Fruit fly (Drosophila melanogaster) whole organism, embryonic: ENCODE measurements around the gene CG31139.

ENCODE experiments used
- Bdp1 ChIP-seq: fragments of 200-800 bp; sonication (Bioruptor generic); optimal IDR thresholded peaks from 3 replicates; lab custom pipeline; 2016; ENCODE audit warnings: missing biosample characterization, missing genetic modification characterization
- Bgb ChIP-seq: fragments of 200-800 bp; sonication (Bioruptor generic); IDR thresholded peaks from 2 replicates; pipeline ENCODE4 v1.3.6; 2022; ENCODE audit warnings: missing biosample characterization, missing genetic modification characterization; ENCODE audit not compliant: partially characterized antibody
- CG12104 ChIP-seq: fragments of 200-800 bp; sonication (Bioruptor generic); optimal IDR thresholded peaks from 3 replicates; lab custom pipeline; 2016; ENCODE audit warnings: missing biosample characterization, missing genetic modification characterization
- CG15514 ChIP-seq: fragments of 200-800 bp; sonication (Bioruptor generic); optimal IDR thresholded peaks from 3 replicates; lab custom pipeline; 2017; ENCODE audit warnings: missing biosample characterization, missing genetic modification characterization, mild to moderate bottlenecking, moderate library complexity, missing genetic modification reagents
- CG17186 ChIP-seq: fragments of 200-800 bp; sonication (Bioruptor generic); optimal IDR thresholded peaks from 3 replicates; lab custom pipeline; 2017; ENCODE audit warnings: missing biosample characterization, missing genetic modification reagents, missing genetic modification characterization
- CG1792 ChIP-seq: fragments of 200-800 bp; sonication (Bioruptor generic); optimal IDR thresholded peaks from 2 replicates; lab custom pipeline; 2016; ENCODE audit warnings: missing biosample characterization, missing genetic modification characterization
- CG18262 ChIP-seq: fragments of 200-800 bp; optimal IDR thresholded peaks from 3 replicates; lab custom pipeline; 2019; ENCODE audit warnings: missing biosample characterization, mild to moderate bottlenecking, missing genetic modification characterization, moderate library complexity
- CG30403 ChIP-seq: fragments of 200-800 bp; sonication (Bioruptor generic); optimal IDR thresholded peaks from 3 replicates; lab custom pipeline; 2016; ENCODE audit warnings: missing biosample characterization, missing genetic modification characterization
- CG31388 ChIP-seq: fragments of 200-800 bp; sonication (Bioruptor generic); optimal IDR thresholded peaks from 2 replicates; lab custom pipeline; 2016; ENCODE audit warnings: missing biosample characterization, missing genetic modification characterization
- CG31441 ChIP-seq: fragments of 200-800 bp; sonication (Bioruptor generic); IDR thresholded peaks from 2 replicates; pipeline ENCODE4 v1.3.6; 2022; ENCODE audit warnings: missing biosample characterization, missing genetic modification characterization
- CG3163 ChIP-seq: fragments of 200-800 bp; sonication (Bioruptor generic); optimal IDR thresholded peaks from 3 replicates; lab custom pipeline; 2016; ENCODE audit warnings: missing biosample characterization, missing genetic modification characterization
- CG33557 ChIP-seq: fragments of 200-800 bp; sonication (Bioruptor generic); optimal IDR thresholded peaks from 2 replicates; lab custom pipeline; 2019; ENCODE audit warnings: missing biosample characterization, mild to moderate bottlenecking, missing genetic modification characterization, moderate library complexity
- CG34376 ChIP-seq: fragments of 200-800 bp; sonication (Bioruptor generic); optimal IDR thresholded peaks from 2 replicates; lab custom pipeline; 2018; ENCODE audit warnings: missing biosample characterization, mild to moderate bottlenecking, missing genetic modification characterization
- CG3847 ChIP-seq: fragments of 200-800 bp; sonication (Bioruptor generic); IDR thresholded peaks from 2 replicates; pipeline ENCODE4 v1.3.6; 2022; ENCODE audit warnings: missing biosample characterization, missing genetic modification characterization
- CG6765 ChIP-seq: fragments of 200-800 bp; sonication (Bioruptor generic); optimal IDR thresholded peaks from 3 replicates; lab custom pipeline; 2017; ENCODE audit warnings: missing biosample characterization, mild to moderate bottlenecking, missing genetic modification characterization
- CG6854 ChIP-seq: fragments of 200-800 bp; sonication (Bioruptor generic); optimal IDR thresholded peaks from 3 replicates; lab custom pipeline; 2017; ENCODE audit warnings: missing biosample characterization, mild to moderate bottlenecking, missing genetic modification characterization
- CG7963 ChIP-seq: fragments of 200-800 bp; sonication (Bioruptor generic); IDR thresholded peaks from 3 replicates; pipeline ENCODE4 v1.3.6; 2022; ENCODE audit warnings: missing biosample characterization, missing genetic modification characterization; ENCODE audit not compliant: partially characterized antibody
- CG9817 ChIP-seq: fragments of 200-800 bp; sonication (Bioruptor generic); optimal IDR thresholded peaks from 2 replicates; lab custom pipeline; 2018; ENCODE audit warnings: missing biosample characterization, mild to moderate bottlenecking, missing genetic modification characterization, moderate library complexity
- CTCF ChIP-seq: fragments of 200-800 bp; sonication (Bioruptor generic); optimal IDR thresholded peaks from 2 replicates; lab custom pipeline; 2017; ENCODE audit warnings: missing biosample characterization, mild to moderate bottlenecking, missing genetic modification characterization, moderate library complexity
- Dip3 ChIP-seq: fragments of 200-800 bp; sonication (Bioruptor generic); optimal IDR thresholded peaks from 3 replicates; lab custom pipeline; 2016; ENCODE audit warnings: missing biosample characterization, missing genetic modification characterization
- Dref ChIP-seq: fragments of 200-800 bp; sonication (Bioruptor generic); IDR thresholded peaks from 2 replicates; pipeline ENCODE4 v1.3.6; 2022; ENCODE audit warnings: missing biosample characterization, missing genetic modification characterization
- Hand ChIP-seq: fragments of 200-800 bp; sonication (Bioruptor generic); optimal IDR thresholded peaks from 2 replicates; lab custom pipeline; 2017; ENCODE audit warnings: mild to moderate bottlenecking, missing biosample characterization, missing genetic modification reagents, missing genetic modification characterization
- HmgZ ChIP-seq: fragments of 200-800 bp; sonication (Bioruptor generic); optimal IDR thresholded peaks from 2 replicates; lab custom pipeline; 2018; ENCODE audit warnings: missing biosample characterization, mild to moderate bottlenecking, missing genetic modification characterization
- Hmx ChIP-seq: fragments of 200-800 bp; sonication (Bioruptor generic); optimal IDR thresholded peaks from 2 replicates; lab custom pipeline; 2016; ENCODE audit warnings: missing biosample characterization, missing genetic modification characterization
- MTF-1 ChIP-seq: fragments of 200-800 bp; sonication (Bioruptor generic); optimal IDR thresholded peaks from 2 replicates; lab custom pipeline; 2018; ENCODE audit warnings: missing biosample characterization, mild to moderate bottlenecking, missing genetic modification characterization, borderline replicate concordance
- Max ChIP-seq: fragments of 200-800 bp; sonication (Bioruptor generic); optimal IDR thresholded peaks from 2 replicates; lab custom pipeline; 2016; ENCODE audit warnings: missing biosample characterization, mild to moderate bottlenecking, missing genetic modification characterization
- Myb ChIP-seq: fragments of 200-800 bp; sonication (Bioruptor generic); optimal IDR thresholded peaks from 2 replicates; lab custom pipeline; 2016; ENCODE audit warnings: missing biosample characterization, missing genetic modification characterization
- Opbp ChIP-seq: fragments of 200-800 bp; sonication (Bioruptor generic); IDR thresholded peaks from 3 replicates; pipeline ENCODE4 v1.3.6; 2022; ENCODE audit warnings: missing biosample characterization, missing genetic modification characterization; ENCODE audit not compliant: partially characterized antibody
- Sry-δ ChIP-seq: fragments of 200-800 bp; sonication (Bioruptor generic); optimal IDR thresholded peaks from 2 replicates; lab custom pipeline; 2016; ENCODE audit warnings: missing biosample characterization, missing genetic modification characterization
- bab2 ChIP-seq: fragments of 200-800 bp; sonication (Bioruptor generic); optimal IDR thresholded peaks from 2 replicates; lab custom pipeline; 2016; ENCODE audit warnings: missing biosample characterization, missing genetic modification characterization
- en ChIP-seq: fragments of 200-800 bp; sonication (Bioruptor generic); optimal IDR thresholded peaks from 2 replicates; lab custom pipeline; 2016; ENCODE audit warnings: missing biosample characterization, missing genetic modification characterization
- fd3F ChIP-seq: fragments of 200-800 bp; sonication (Bioruptor generic); optimal IDR thresholded peaks from 2 replicates; lab custom pipeline; 2018; ENCODE audit warnings: missing biosample characterization, mild to moderate bottlenecking, missing genetic modification characterization, moderate library complexity
- fd64A ChIP-seq: fragments of 200-800 bp; sonication (Bioruptor generic); optimal IDR thresholded peaks from 3 replicates; lab custom pipeline; 2018; ENCODE audit warnings: missing biosample characterization, mild to moderate bottlenecking, missing genetic modification characterization
- fu2 ChIP-seq: fragments of 200-800 bp; sonication (Bioruptor generic); optimal IDR thresholded peaks from 2 replicates; lab custom pipeline; 2016; ENCODE audit warnings: missing biosample characterization, missing genetic modification characterization
- hbn ChIP-seq: fragments of 200-800 bp; sonication (Bioruptor generic); IDR thresholded peaks from 2 replicates; pipeline ENCODE4 v1.3.6; 2022; ENCODE audit warnings: missing biosample characterization, missing genetic modification characterization; ENCODE audit not compliant: partially characterized antibody
- jumu ChIP-seq: fragments of 200-800 bp; sonication (Bioruptor generic); optimal IDR thresholded peaks from 3 replicates; lab custom pipeline; 2016; ENCODE audit warnings: missing biosample characterization, missing genetic modification characterization
- lab ChIP-seq: fragments of 200-800 bp; sonication (Bioruptor generic); optimal IDR thresholded peaks from 3 replicates; lab custom pipeline; 2017; ENCODE audit warnings: missing biosample characterization, missing genetic modification characterization, mild to moderate bottlenecking, moderate library complexity, missing genetic modification reagents
- mirr ChIP-seq: fragments of 200-800 bp; sonication (Bioruptor generic); optimal IDR thresholded peaks from 3 replicates; lab custom pipeline; 2018; ENCODE audit warnings: missing biosample characterization, mild to moderate bottlenecking, missing genetic modification characterization
- phol ChIP-seq: fragments of 200-800 bp; sonication (Bioruptor generic); optimal IDR thresholded peaks from 3 replicates; lab custom pipeline; 2018; ENCODE audit warnings: missing biosample characterization, mild to moderate bottlenecking, missing genetic modification characterization, moderate library complexity
- repo ChIP-seq: fragments of 200-800 bp; sonication (Bioruptor generic); optimal IDR thresholded peaks from 2 replicates; lab custom pipeline; 2016; ENCODE audit warnings: missing biosample characterization, missing genetic modification characterization
- sisA ChIP-seq: fragments of 200-800 bp; sonication (Bioruptor generic); IDR thresholded peaks from 2 replicates; pipeline ENCODE4 v1.3.6; 2022; ENCODE audit warnings: missing biosample characterization, missing genetic modification characterization
- sna ChIP-seq: fragments of 200-800 bp; sonication (Bioruptor generic); IDR thresholded peaks from 2 replicates; pipeline ENCODE4 v1.3.6; 2022; ENCODE audit warnings: missing biosample characterization, missing genetic modification characterization; ENCODE audit not compliant: partially characterized antibody
- sr ChIP-seq: fragments of 200-800 bp; sonication (Bioruptor generic); IDR thresholded peaks from 3 replicates; pipeline ENCODE4 v1.3.6; 2022; ENCODE audit warnings: missing biosample characterization, missing genetic modification characterization
- stc ChIP-seq: fragments of 200-800 bp; sonication (Bioruptor generic); IDR thresholded peaks from 2 replicates; pipeline ENCODE4 v1.3.6; 2022; ENCODE audit warnings: missing biosample characterization, missing genetic modification characterization
- stwl ChIP-seq: fragments of 200-800 bp; sonication (Bioruptor generic); optimal IDR thresholded peaks from 3 replicates; lab custom pipeline; 2018; ENCODE audit warnings: missing biosample characterization, mild to moderate bottlenecking, missing genetic modification characterization, moderate library complexity
- tna ChIP-seq: fragments of 200-800 bp; sonication (Bioruptor generic); IDR thresholded peaks from 2 replicates; pipeline ENCODE4 v1.3.6; 2022; ENCODE audit warnings: missing biosample characterization, missing genetic modification characterization; ENCODE audit not compliant: partially characterized antibody
- trem ChIP-seq: fragments of 200-800 bp; optimal IDR thresholded peaks from 3 replicates; lab custom pipeline; 2019; ENCODE audit warnings: missing biosample characterization, mild to moderate bottlenecking, missing genetic modification characterization, moderate library complexity
- tup ChIP-seq: fragments of 200-800 bp; sonication (Bioruptor generic); optimal IDR thresholded peaks from 2 replicates; lab custom pipeline; 2016; ENCODE audit warnings: missing biosample characterization, mild to moderate bottlenecking, missing genetic modification characterization, moderate library complexity
- twi ChIP-seq: fragments of 200-800 bp; optimal IDR thresholded peaks from 2 replicates; lab custom pipeline; 2019; ENCODE audit warnings: missing biosample characterization, mild to moderate bottlenecking, missing genetic modification characterization, moderate library complexity
- usp ChIP-seq: fragments of >200 bp; optimal IDR thresholded peaks from 2 replicates; lab custom pipeline; 2017; ENCODE audit warnings: missing biosample characterization, missing genetic modification characterization

The CG31139 gene

dm6 chr3R:22747423-22748090 lies 1.3 kb downstream of the CG31139 start, which contains the start of gene CG17141 (continued):
- TF ChIP-seq jumu (GFP tag; lab: Kevin White, UChicago) (no peak), stwl (tag; lab: Kevin White, UChicago) (peak; percentile 26), Hand (GFP tag; lab: Kevin White, UChicago) (no peak), sr (GFP tag; lab: Robert Waterston, UW) (no peak), Opbp (GFP tag; lab: Robert Waterston, UW) (no peak), CG12104 (no peak), CG7963 (GFP tag; lab: Robert Waterston, UW) (no peak), CG31388 (GFP tag; lab: Kevin White, UChicago) (no peak), Bgb (GFP tag; lab: Robert Waterston, UW) (peak; percentile 45; the same call in 1 of the 2 replicates), CG31441 (no peak), Dref (peak; percentile 38; the same call in 1 of the 2 replicates), CG33557 (GFP tag; lab: Kevin White, UChicago) (no peak), CG6765 (GFP tag; lab: Kevin White, UChicago) (no peak), CG18262 (tag; lab: Kevin White, UChicago) (no peak), CG17186 (GFP tag; lab: Kevin White, UChicago) (peak; percentile 50), CG3163 (GFP tag; lab: Kevin White, UChicago) (no peak), usp (GFP tag; lab: Kevin White, UChicago) (no peak), CG1792 (no peak), twi (tag; lab: Kevin White, UChicago) (no peak), sna (GFP tag; lab: Robert Waterston, UW) (peak; percentile 27; the same call in 1 of the 2 replicates), Dip3 (no peak), fd64A (GFP tag; lab: Kevin White, UChicago) (no peak), Myb (GFP tag; lab: Kevin White, UChicago) (peak; percentile 87), repo (GFP tag; lab: Kevin White, UChicago) (no peak), tup (no peak), fd3F (GFP tag; lab: Kevin White, UChicago) (no peak), mirr (GFP tag; lab: Kevin White, UChicago) (no peak), HmgZ (tag; lab: Kevin White, UChicago) (peak; percentile 55), lab (no peak), trem (tag; lab: Kevin White, UChicago) (peak; percentile 36), Bdp1 (GFP tag; lab: Kevin White, UChicago) (no peak), CG34376 (GFP tag; lab: Kevin White, UChicago) (no peak), CG9817 (tag; lab: Kevin White, UChicago) (no peak), stc (GFP tag; lab: Robert Waterston, UW) (no peak), CG6854 (GFP tag; lab: Kevin White, UChicago) (no peak), CG30403 (no peak), Sry-δ (GFP tag; lab: Kevin White, UChicago) (peak; percentile 23), hbn (GFP tag; lab: Robert Waterston, UW) (no peak), en (GFP tag; lab: Kevin White, UChicago) (no peak), phol (tag; lab: Kevin White, UChicago) (peak; percentile 32), tna (no peak), fu2 (GFP tag; lab: Kevin White, UChicago) (no peak), CG15514 (GFP tag; lab: Kevin White, UChicago) (peak; percentile 72), CG3847 (peak; percentile 64), Max (no peak), bab2 (GFP tag; lab: Kevin White, UChicago) (no peak), MTF-1 (GFP tag; lab: Kevin White, UChicago) (no peak), CTCF (GFP tag; lab: Kevin White, UChicago) (no peak), Hmx (no peak), sisA (GFP tag; lab: Robert Waterston, UW) (no peak)
